Fruit fly (Drosophila melanogaster): ENCODE results near the gene Tnpo-SR.

DNA sequence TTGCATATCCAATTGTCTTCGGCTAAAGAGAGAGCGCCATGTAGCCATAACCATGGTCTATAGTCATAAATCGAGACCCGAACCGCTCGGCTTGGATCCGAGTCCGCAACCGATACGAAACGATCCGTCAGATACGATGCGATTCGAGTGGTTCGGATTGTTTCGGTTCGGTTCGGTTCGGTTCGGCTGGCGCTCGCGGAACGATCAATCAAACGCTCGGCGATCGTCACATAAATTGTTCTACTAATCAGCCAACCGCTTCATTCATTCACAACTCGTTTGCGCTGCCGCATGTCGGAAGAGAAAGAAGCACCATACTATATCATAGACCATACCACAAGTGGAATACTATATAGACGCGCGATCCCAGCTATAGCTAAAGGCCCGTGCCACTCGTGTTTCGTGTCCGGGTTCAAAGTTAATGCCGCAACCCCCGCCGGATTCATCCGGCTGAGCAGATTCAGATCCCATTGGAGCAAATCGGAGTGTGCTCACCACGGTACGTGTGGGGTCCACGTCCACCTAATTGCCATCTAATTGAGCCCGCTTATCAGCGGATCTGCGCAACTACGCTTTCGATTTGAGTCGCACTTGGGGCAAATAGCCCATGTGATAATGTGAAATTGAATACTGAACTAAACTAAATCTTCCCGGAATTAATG is 48.4 kb downstream of the Tnpo-SR start:
- TF ChIP-seq psq (optimal IDR thresholded peaks at IDR 0.05) (no peak), pan (optimal IDR thresholded peaks at IDR 0.05) (no peak)

Data from whole organism.